Fruit fly (Drosophila melanogaster) whole organism, wandering third instar larva: ENCODE measurements around the gene CG32939.
A peak's percentile ranks its signal among the peaks of the same experiment; 100 is the strongest.

Source experiments
- Abd-B ChIP-seq: fragments of >200 bp; optimal IDR thresholded peaks from 2 replicates; lab custom pipeline; 2017; ENCODE audit warnings: missing biosample characterization, missing genetic modification characterization
- CG32264 ChIP-seq: fragments of 200-800 bp; sonication (Bioruptor generic); optimal IDR thresholded peaks from 2 replicates; lab custom pipeline; 2016; ENCODE audit warnings: missing biosample characterization, missing genetic modification characterization
- CG9705 ChIP-seq: fragments of 200-800 bp; sonication (Bioruptor generic); optimal IDR thresholded peaks from 2 replicates; lab custom pipeline; 2018; ENCODE audit warnings: missing biosample characterization, mild to moderate bottlenecking, missing genetic modification characterization
- CrebA ChIP-seq: fragments of 200-800 bp; sonication (Bioruptor generic); optimal IDR thresholded peaks from 2 replicates; lab custom pipeline; 2016; ENCODE audit warnings: missing biosample characterization, mild to moderate bottlenecking, missing genetic modification characterization, borderline replicate concordance
- Dfd ChIP-seq: fragments of >200 bp; optimal IDR thresholded peaks from 2 replicates; lab custom pipeline; 2017; ENCODE audit warnings: missing biosample characterization, missing genetic modification characterization
- Dif ChIP-seq: fragments of 200-275, 200-300 bp; sonication (Bioruptor generic); optimal IDR thresholded peaks from 2 replicates; lab custom pipeline; 2018; ENCODE audit warnings: missing biosample characterization, missing genetic modification characterization; ENCODE audit not compliant: partially characterized antibody
- GATAd ChIP-seq: sonication (Bioruptor generic); optimal IDR thresholded peaks from 2 replicates; lab custom pipeline; 2016; ENCODE audit warnings: missing biosample characterization, missing genetic modification characterization
- HLH106 ChIP-seq: fragments of 200-800 bp; optimal IDR thresholded peaks from 3 replicates; lab custom pipeline; 2019; ENCODE audit warnings: missing biosample characterization, mild to moderate bottlenecking, missing genetic modification characterization, moderate library complexity
- Hr78 ChIP-seq: fragments of >200 bp; optimal IDR thresholded peaks from 2 replicates; lab custom pipeline; 2017; ENCODE audit warnings: missing biosample characterization, missing genetic modification characterization
- Hr83 ChIP-seq: fragments of 200-300 bp; sonication (Bioruptor generic); optimal IDR thresholded peaks from 2 replicates; lab custom pipeline; 2016; ENCODE audit warnings: missing biosample characterization, mild to moderate bottlenecking, missing genetic modification characterization, moderate library complexity; ENCODE audit not compliant: poor library complexity, severe bottlenecking
- Jra ChIP-seq: sonication (Bioruptor generic); optimal IDR thresholded peaks from 2 replicates; lab custom pipeline; 2016; ENCODE audit warnings: missing biosample characterization, missing genetic modification characterization
- Myc ChIP-seq: fragments of >200 bp; optimal IDR thresholded peaks from 2 replicates; lab custom pipeline; 2017
- N ChIP-seq: fragments of >200 bp; optimal IDR thresholded peaks from 2 replicates; lab custom pipeline; 2018; ENCODE audit warnings: missing biosample characterization, missing external identifiers, missing genetic modification characterization
- OdsH ChIP-seq: fragments of 200-800 bp; sonication (Bioruptor generic); optimal IDR thresholded peaks from 2 replicates; lab custom pipeline; 2016; ENCODE audit warnings: missing biosample characterization, mild to moderate bottlenecking, missing genetic modification characterization
- Rel ChIP-seq, 2 experiments: fragments of 200-800 bp; sonication (Bioruptor generic) in 1 of 2; optimal IDR thresholded peaks; 2 replicates in 1 of 2; 3 replicates in 1 of 2; lab custom pipeline; 2016 to 2019; ENCODE audit warnings: mild to moderate bottlenecking in 2 of 2, missing biosample characterization in 2 of 2, missing genetic modification characterization in 2 of 2, moderate library complexity in 1 of 2
- Sp1 ChIP-seq: fragments of 200-800 bp; sonication (Bioruptor generic); optimal IDR thresholded peaks from 3 replicates; lab custom pipeline; 2019; ENCODE audit warnings: missing biosample characterization, mild to moderate bottlenecking, missing genetic modification characterization, moderate library complexity
- Vsx2 ChIP-seq: fragments of 200-300, 225-300 bp; sonication (Bioruptor generic); optimal IDR thresholded peaks from 2 replicates; lab custom pipeline; 2018; ENCODE audit warnings: missing biosample characterization, missing genetic modification characterization; ENCODE audit not compliant: partially characterized antibody
- br ChIP-seq: fragments of 200-800 bp; sonication (Bioruptor generic); optimal IDR thresholded peaks from 2 replicates; lab custom pipeline; 2016; ENCODE audit warnings: missing biosample characterization, missing genetic modification characterization
- dl ChIP-seq, 2 experiments: fragments of 175-275, 200-275 bp in 1 of 2; fragments of 200-275 bp in 1 of 2; sonication (Bioruptor generic); optimal IDR thresholded peaks; lab custom pipeline; 2018; ENCODE audit warnings: mild to moderate bottlenecking in 2 of 2, missing biosample characterization in 2 of 2, missing genetic modification characterization in 2 of 2, moderate library complexity in 2 of 2; ENCODE audit not compliant: partially characterized antibody in 2 of 2, insufficient read depth in 1 of 2
- dmrt93B ChIP-seq: fragments of 200-800 bp; sonication (Bioruptor generic); optimal IDR thresholded peaks from 2 replicates; lab custom pipeline; 2018; ENCODE audit warnings: missing biosample characterization, mild to moderate bottlenecking, missing genetic modification characterization
- dsf ChIP-seq: sonication (Bioruptor generic); optimal IDR thresholded peaks from 2 replicates; lab custom pipeline; 2016; ENCODE audit warnings: missing biosample characterization, missing genetic modification characterization, borderline replicate concordance
- ey ChIP-seq: fragments of 200-800 bp; sonication (Bioruptor generic); optimal IDR thresholded peaks from 2 replicates; lab custom pipeline; 2016; ENCODE audit warnings: missing biosample characterization, missing genetic modification characterization
- foxo ChIP-seq, 2 experiments: fragments of 200-800 bp; sonication (Bioruptor generic); optimal IDR thresholded peaks; 2 replicates in 1 of 2; 3 replicates in 1 of 2; lab custom pipeline; 2016 to 2017; ENCODE audit warnings: missing biosample characterization in 2 of 2, missing genetic modification characterization in 2 of 2
- fru ChIP-seq: fragments of 200-800 bp; sonication (Bioruptor generic); optimal IDR thresholded peaks from 3 replicates; lab custom pipeline; 2016; ENCODE audit warnings: missing biosample characterization, mild to moderate bottlenecking, missing genetic modification characterization
- h ChIP-seq: fragments of 200-800 bp; sonication (Bioruptor generic); optimal IDR thresholded peaks from 3 replicates; lab custom pipeline; 2016; ENCODE audit warnings: missing biosample characterization, mild to moderate bottlenecking, missing genetic modification characterization
- jim ChIP-seq: fragments of 175-275, 200-325 bp; sonication (Bioruptor generic); optimal IDR thresholded peaks from 2 replicates; lab custom pipeline; 2016; ENCODE audit warnings: missing biosample characterization, mild to moderate bottlenecking, missing genetic modification characterization
- pan ChIP-seq: fragments of >200 bp; optimal IDR thresholded peaks from 2 replicates; lab custom pipeline; 2017
- psq ChIP-seq: fragments of 200-800 bp; sonication (Bioruptor generic); optimal IDR thresholded peaks from 3 replicates; lab custom pipeline; 2017; ENCODE audit warnings: missing biosample characterization, mild to moderate bottlenecking, missing genetic modification characterization, moderate library complexity
- rgr ChIP-seq: fragments of 200-800 bp; sonication (Bioruptor generic); optimal IDR thresholded peaks from 3 replicates; lab custom pipeline; 2016; ENCODE audit warnings: missing biosample characterization, mild to moderate bottlenecking, missing genetic modification characterization
- sv ChIP-seq: fragments of 200-800 bp; sonication (Bioruptor generic); optimal IDR thresholded peaks from 3 replicates; lab custom pipeline; 2016; ENCODE audit warnings: missing biosample characterization, missing genetic modification characterization
- tai ChIP-seq: sonication (Bioruptor generic); optimal IDR thresholded peaks from 2 replicates; lab custom pipeline; 2016; ENCODE audit warnings: missing biosample characterization, missing genetic modification characterization
- usp ChIP-seq: fragments of >200 bp; optimal IDR thresholded peaks from 2 replicates; lab custom pipeline; 2017; ENCODE audit warnings: missing biosample characterization, missing genetic modification characterization
- woc ChIP-seq: sonication (Bioruptor generic); optimal IDR thresholded peaks from 2 replicates; lab custom pipeline; 2016; ENCODE audit warnings: missing biosample characterization, mild to moderate bottlenecking, missing genetic modification characterization

The CG32939 gene

DNA sequence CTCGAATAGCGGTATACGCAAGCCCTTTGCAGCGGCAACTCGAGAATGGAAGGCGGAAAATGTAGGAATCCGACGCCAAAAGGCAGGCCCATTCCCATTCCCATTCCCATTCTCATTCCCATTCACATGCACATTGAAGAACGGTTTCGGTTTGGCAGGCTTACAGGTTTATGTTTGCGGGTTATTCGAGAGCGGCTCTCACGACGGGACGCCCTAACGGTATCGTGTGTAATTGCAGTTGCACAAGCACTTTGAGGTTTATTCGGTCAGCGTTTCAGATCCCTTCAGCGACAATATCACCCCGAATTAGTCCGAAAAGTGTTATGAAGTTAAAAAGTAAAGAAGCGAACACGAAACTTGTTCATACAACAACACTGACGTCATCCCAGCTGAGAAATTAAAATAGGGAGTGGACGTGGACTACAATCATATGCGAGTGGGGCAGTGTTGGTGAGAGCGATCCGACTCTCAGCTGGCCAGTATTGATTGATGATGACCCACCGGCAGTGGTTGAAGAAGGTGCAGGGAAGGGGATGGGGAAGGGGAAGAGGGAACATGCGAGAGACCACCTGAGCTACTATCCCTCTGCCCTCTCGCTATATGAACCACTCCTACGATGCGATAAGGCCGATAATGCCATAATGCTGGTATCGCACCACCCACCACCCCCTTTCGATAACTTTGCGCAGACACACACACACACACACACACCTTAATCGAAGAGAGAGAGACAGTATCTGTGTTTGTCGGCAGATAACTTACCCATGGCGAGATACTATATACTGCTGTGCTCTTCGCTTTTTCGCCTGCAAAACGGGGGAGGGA, 11.5 kb downstream of the CG32939 start:
- no peak for TF ChIP-seq CG32264
- TF ChIP-seq Dfd = peak; percentile 77
- no peak for TF ChIP-seq tai (GFP tag; lab: Kevin White, UChicago)
- TF ChIP-seq usp (GFP tag; lab: Kevin White, UChicago) = no peak
- no peak for TF ChIP-seq GATAd
- no peak for TF ChIP-seq Myc (lab: Kevin White, UChicago)
- peak in 1 of 2 experiments; percentile 47 for TF ChIP-seq foxo (GFP tag; optimal IDR thresholded peaks at IDR 0.05; lab: Kevin White, UChicago)
- TF ChIP-seq Abd-B (GFP tag; lab: Kevin White, UChicago) = no peak
- TF ChIP-seq Dif (GFP tag; lab: Kevin White, UChicago) = peak; percentile 70
- TF ChIP-seq Vsx2 (GFP tag; lab: Kevin White, UChicago) = no peak
- no peak for TF ChIP-seq sv (GFP tag; lab: Kevin White, UChicago)
- TF ChIP-seq OdsH (GFP tag; lab: Kevin White, UChicago) = no peak
- no peak for TF ChIP-seq HLH106
- TF ChIP-seq pan (lab: Kevin White, UChicago) = no peak
- no peak for TF ChIP-seq ey (GFP tag; lab: Kevin White, UChicago)
- peak; percentile 6 for TF ChIP-seq psq (GFP tag; lab: Kevin White, UChicago)
- TF ChIP-seq br (GFP tag; lab: Kevin White, UChicago) = no peak
- TF ChIP-seq N (GFP tag; lab: Kevin White, UChicago) = peak; percentile 80
- no peak for TF ChIP-seq CrebA
- TF ChIP-seq h = peak; percentile 62
- TF ChIP-seq Jra (GFP tag; lab: Kevin White, UChicago) = peak; percentile 62
- TF ChIP-seq Hr83 (GFP tag; lab: Kevin White, UChicago) = peak; percentile 70
- TF ChIP-seq Rel (GFP tag; optimal IDR thresholded peaks at IDR 0.05; lab: Kevin White, UChicago) = no peak
- peak; percentile 77 for TF ChIP-seq Rel (tag; optimal IDR thresholded peaks at IDR 0.05; lab: Kevin White, UChicago)
- TF ChIP-seq Sp1 (GFP tag; lab: Kevin White, UChicago) = no peak
- no peak for TF ChIP-seq woc (GFP tag; lab: Kevin White, UChicago)
- no peak for TF ChIP-seq dmrt93B (GFP tag; lab: Kevin White, UChicago)
- peak in 1 of 2 experiments; percentile 75 for TF ChIP-seq dl (GFP tag; optimal IDR thresholded peaks at IDR 0.05; lab: Kevin White, UChicago; ENCODE audit: insufficient read depth in 1 of 2, partially characterized antibody in 2 of 2)
- TF ChIP-seq Hr78 (GFP tag; lab: Kevin White, UChicago) = peak; percentile 23
- TF ChIP-seq rgr (GFP tag; lab: Kevin White, UChicago) = peak; percentile 23
- no peak for TF ChIP-seq CG9705 (GFP tag; lab: Kevin White, UChicago)

DNA sequence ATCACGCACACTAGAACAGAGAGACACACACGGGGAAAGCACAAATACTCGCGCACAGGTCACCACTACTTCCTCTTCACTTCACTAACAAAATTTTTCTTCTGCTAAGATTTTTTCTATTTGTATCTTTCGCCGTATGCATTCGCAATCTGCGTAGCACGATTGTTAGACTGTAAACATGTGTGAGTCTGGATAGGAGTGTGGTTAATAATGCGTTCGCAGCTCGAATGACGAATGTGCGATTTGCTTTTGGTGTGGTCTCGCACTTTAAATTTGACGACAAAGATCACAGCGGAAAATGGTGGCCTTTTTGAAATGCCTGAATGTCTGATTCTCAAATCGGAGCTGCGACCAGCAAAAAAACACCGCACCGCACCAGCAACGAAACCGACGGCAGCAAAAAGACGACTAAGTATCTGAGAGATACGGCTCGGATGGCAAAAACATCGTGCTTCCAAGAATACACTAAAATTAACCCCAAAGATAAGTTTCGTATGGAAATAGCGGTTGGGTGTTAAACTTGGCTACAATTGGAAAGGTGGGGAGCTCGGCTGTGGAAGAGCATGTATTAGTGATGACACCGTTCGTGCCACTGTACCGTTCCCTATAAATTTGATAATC, 12.2 kb downstream of the CG32939 start, which contains the start of gene Unc-115a:
Gene Unc-115a (minus strand): TSS at position 410 of the 621 bp plus-strand sequence.
- TF ChIP-seq Myc (lab: Kevin White, UChicago) (peak; percentile 86), jim (GFP tag; lab: Kevin White, UChicago) (peak; percentile 95), Dif (GFP tag; lab: Kevin White, UChicago) (peak; percentile 56), Rel (GFP tag; optimal IDR thresholded peaks at IDR 0.05; lab: Kevin White, UChicago) (no peak), Rel (tag; optimal IDR thresholded peaks at IDR 0.05; lab: Kevin White, UChicago) (peak; percentile 61), rgr (GFP tag; lab: Kevin White, UChicago) (peak; percentile 57), Dfd (no peak), dmrt93B (GFP tag; lab: Kevin White, UChicago) (no peak), h (peak; percentile 57), usp (GFP tag; lab: Kevin White, UChicago) (no peak), fru (GFP tag; lab: Kevin White, UChicago) (peak; percentile 71), Sp1 (GFP tag; lab: Kevin White, UChicago) (peak; percentile 57), sv (GFP tag; lab: Kevin White, UChicago) (peak; percentile 38), pan (lab: Kevin White, UChicago) (no peak), dsf (GFP tag; lab: Kevin White, UChicago) (no peak), OdsH (GFP tag; lab: Kevin White, UChicago) (peak; percentile 5), Jra (GFP tag; lab: Kevin White, UChicago) (no peak), Hr83 (GFP tag; lab: Kevin White, UChicago) (peak; percentile 77), CrebA (no peak), GATAd (no peak)
